Worm (Caenorhabditis elegans): Measurements from ENCODE around the gene Y59A8B.19.
"Not testable (repeated sequence)": the region's sequence is repeated elsewhere in the genome, so short reads cannot be mapped to it uniquely, and the experiment has no call there.

The Y59A8B.19 gene

ce11 chrV:18006930-18007329 is at the start of gene Y59A8B.19:
Gene Y59A8B.19, plus strand, starts transcription at chrV:18007230.
- not testable (repeated sequence) for TF ChIP-seq ztf-1 (GFP tag; conservative IDR thresholded peaks at IDR 0.05); dmd-4 (tag; optimal IDR thresholded peaks at IDR 0.05); sma-9 (GFP tag; optimal IDR thresholded peaks at IDR 0.05); sma-9 (tag; optimal IDR thresholded peaks at IDR 0.05)

ce11 chrV:17962500-17962899 is 44.5 kb upstream of the Y59A8B.19 start:
- no peak for TF ChIP-seq ztf-4 (tag; optimal IDR thresholded peaks at IDR 0.05)
- no peak for TF ChIP-seq nhr-23 (tag; optimal IDR thresholded peaks at IDR 0.05)
- TF ChIP-seq unc-39 (tag; optimal IDR thresholded peaks at IDR 0.05): no peak
- TF ChIP-seq nhr-237 (tag; optimal IDR thresholded peaks at IDR 0.05): no peak
- no peak for TF ChIP-seq fos-1 (tag; optimal IDR thresholded peaks at IDR 0.05)
- no peak for TF ChIP-seq sma-3 (GFP tag; optimal IDR thresholded peaks at IDR 0.05)
- no peak for TF ChIP-seq elt-3 (tag; optimal IDR thresholded peaks at IDR 0.05)
- no peak for TF ChIP-seq ZK546.5 (tag; optimal IDR thresholded peaks at IDR 0.05)
- no peak for TF ChIP-seq ztf-1 (GFP tag; conservative IDR thresholded peaks at IDR 0.05)
- no peak for TF ChIP-seq aly-2 (tag; optimal IDR thresholded peaks at IDR 0.05)
- TF ChIP-seq lsy-2 (tag; optimal IDR thresholded peaks at IDR 0.05): no peak
- no peak for TF ChIP-seq elt-1 (tag; optimal IDR thresholded peaks at IDR 0.05)
- TF ChIP-seq nhr-11 (tag; optimal IDR thresholded peaks at IDR 0.05): no peak
- no peak for TF ChIP-seq unc-55 (GFP tag; optimal IDR thresholded peaks at IDR 0.05)
- TF ChIP-seq snpc-4 (tag; optimal IDR thresholded peaks at IDR 0.05): no peak

- no peak for TF ChIP-seq fos-1 (tag; optimal IDR thresholded peaks at IDR 0.05)
- no peak for TF ChIP-seq ceh-16 (tag; optimal IDR thresholded peaks at IDR 0.05)
- TF ChIP-seq nhr-12 (tag; optimal IDR thresholded peaks at IDR 0.05): no peak
- TF ChIP-seq elt-3 (tag; optimal IDR thresholded peaks at IDR 0.05): no peak
- TF ChIP-seq sem-4 (tag; optimal IDR thresholded peaks at IDR 0.05): no peak
- TF ChIP-seq lsy-2 (tag; optimal IDR thresholded peaks at IDR 0.05): no peak
- no peak for TF ChIP-seq mab-5 (tag; optimal IDR thresholded peaks at IDR 0.05)
Observed at ce11 chrV:17966747-17967146, 40.3 kb upstream of the Y59A8B.19 start, which contains the start of gene gck-3. Gene gck-3, minus strand, starts transcription at chrV:17966847.

ce11 chrV:17978207-17978606 is 28.8 kb upstream of the Y59A8B.19 start:
- TF ChIP-seq nhr-129 (tag; optimal IDR thresholded peaks at IDR 0.05): no peak
- TF ChIP-seq mab-5 (tag; optimal IDR thresholded peaks at IDR 0.05): no peak
- TF ChIP-seq ceh-82 (tag; optimal IDR thresholded peaks at IDR 0.05): no peak
- no peak for TF ChIP-seq lin-39 (tag; optimal IDR thresholded peaks at IDR 0.05)
- TF ChIP-seq fos-1 (tag; optimal IDR thresholded peaks at IDR 0.05): peak; percentile 53
- no peak for TF ChIP-seq skn-1 (tag; optimal IDR thresholded peaks at IDR 0.05)
- TF ChIP-seq nhr-6 (tag; optimal IDR thresholded peaks at IDR 0.05): no peak
- TF ChIP-seq ceh-16 (tag; optimal IDR thresholded peaks at IDR 0.05): no peak
- no peak for TF ChIP-seq nhr-21 (tag; optimal IDR thresholded peaks at IDR 0.05)
- TF ChIP-seq unc-39 (tag; optimal IDR thresholded peaks at IDR 0.05): no peak
- peak; percentile 3 for TF ChIP-seq crh-2 (tag; optimal IDR thresholded peaks at IDR 0.05)
- no peak for TF ChIP-seq mbf-1 (tag; optimal IDR thresholded peaks at IDR 0.05)
- no peak for TF ChIP-seq F13H6.1 (tag; optimal IDR thresholded peaks at IDR 0.05)
- TF ChIP-seq ztf-4 (tag; optimal IDR thresholded peaks at IDR 0.05): no peak
- no peak for TF ChIP-seq blmp-1 (tag; optimal IDR thresholded peaks at IDR 0.05; ENCODE audit: insufficient read depth)
- no peak for TF ChIP-seq sma-3 (GFP tag; optimal IDR thresholded peaks at IDR 0.05)

- TF ChIP-seq zag-1 (tag; optimal IDR thresholded peaks at IDR 0.05) (no peak), ceh-16 (tag; optimal IDR thresholded peaks at IDR 0.05) (no peak), nhr-6 (tag; optimal IDR thresholded peaks at IDR 0.05) (no peak), Y55F3AM.14 (GFP tag; optimal IDR thresholded peaks at IDR 0.05) (no peak), lsy-2 (tag; optimal IDR thresholded peaks at IDR 0.05) (no peak), sem-4 (tag; optimal IDR thresholded peaks at IDR 0.05) (no peak), dmd-4 (tag; optimal IDR thresholded peaks at IDR 0.05) (no peak)
Observed at ce11 chrV:17979789-17980188, 27.2 kb upstream of the Y59A8B.19 start, which contains the start of gene snx-6. Gene snx-6, minus strand, starts transcription at chrV:17980082.

- TF ChIP-seq nhr-77 (tag; optimal IDR thresholded peaks at IDR 0.05): no peak
- TF ChIP-seq skn-1 (tag; optimal IDR thresholded peaks at IDR 0.05): no peak
- TF ChIP-seq sem-4 (tag; optimal IDR thresholded peaks at IDR 0.05): no peak
- peak; percentile 1 for TF ChIP-seq F13H6.1 (tag; optimal IDR thresholded peaks at IDR 0.05)
- TF ChIP-seq nhr-6 (tag; optimal IDR thresholded peaks at IDR 0.05): no peak
- TF ChIP-seq ama-1 (optimal IDR thresholded peaks at IDR 0.05): no peak
- TF ChIP-seq ceh-16 (tag; optimal IDR thresholded peaks at IDR 0.05): no peak
- peak; percentile 45 for TF ChIP-seq nhr-129 (tag; optimal IDR thresholded peaks at IDR 0.05)
- no peak for TF ChIP-seq R02D3.7 (tag; optimal IDR thresholded peaks at IDR 0.05)
- TF ChIP-seq alr-1 (tag; optimal IDR thresholded peaks at IDR 0.05): no peak
- no peak for TF ChIP-seq mdl-1 (tag; optimal IDR thresholded peaks at IDR 0.05)
- no peak for TF ChIP-seq nhr-237 (tag; optimal IDR thresholded peaks at IDR 0.05)
- TF ChIP-seq nhr-11 (tag; optimal IDR thresholded peaks at IDR 0.05): no peak
- peak; percentile 95 to 98 for TF ChIP-seq lsy-2 (tag; optimal IDR thresholded peaks at IDR 0.05)
- TF ChIP-seq egl-27 (tag; optimal IDR thresholded peaks at IDR 0.05): no peak
- TF ChIP-seq sma-9 (GFP tag; optimal IDR thresholded peaks at IDR 0.05): no peak
- no peak for TF ChIP-seq sma-9 (tag; optimal IDR thresholded peaks at IDR 0.05)
- peak; percentile 4 for TF ChIP-seq lin-13 (GFP tag; optimal IDR thresholded peaks at IDR 0.05)
- TF ChIP-seq elt-1 (tag; optimal IDR thresholded peaks at IDR 0.05): no peak
- peak; percentile 16 for TF ChIP-seq nhr-25 (tag; optimal IDR thresholded peaks at IDR 0.05)
- no peak for TF ChIP-seq nhr-21 (tag; optimal IDR thresholded peaks at IDR 0.05)
- TF ChIP-seq aly-2 (tag; optimal IDR thresholded peaks at IDR 0.05): no peak
- TF ChIP-seq ZK546.5 (tag; optimal IDR thresholded peaks at IDR 0.05): no peak
Observed at ce11 chrV:17981732-17982131, 25.3 kb upstream of the Y59A8B.19 start.
